Fruit fly (Drosophila melanogaster) ovary, adult (tissue): ENCODE data around the gene Cbp20.
A peak's percentile ranks its signal among the peaks of the same experiment; 100 is the strongest.

Source experiments
- CG17801 ChIP-seq: fragments of 200-800 bp; optimal IDR thresholded peaks from 2 replicates; lab custom pipeline; 2019; ENCODE audit warnings: missing biosample characterization, mild to moderate bottlenecking, missing genetic modification characterization, moderate library complexity; ENCODE audit not compliant: partially characterized antibody

Cbp20 gene

dm6 chr3R:18164052-18164722 is at the start of gene Cbp20, which contains the start of gene CG7218:
Cbp20 (plus strand) TSS chr3R:18164661.
CG7218 (minus strand) TSS chr3R:18164397.
- TF ChIP-seq CG17801 (GFP tag; lab: Kevin White, UChicago), result peak; percentile 50

- TF ChIP-seq CG17801 (GFP tag; lab: Kevin White, UChicago), result no peak
Observed at dm6 chr3R:18114834-18115233, 49.6 kb upstream of the Cbp20 start.

- TF ChIP-seq CG17801 (GFP tag; lab: Kevin White, UChicago), result no peak
Observed at dm6 chr3R:18117525-18117924, 46.9 kb upstream of the Cbp20 start.

dm6 chr3R:18118239-18118638 is 46.2 kb upstream of the Cbp20 start:
- no peak for TF ChIP-seq CG17801 (GFP tag; lab: Kevin White, UChicago)

- no peak for TF ChIP-seq CG17801 (GFP tag; lab: Kevin White, UChicago)
Observed at dm6 chr3R:18118695-18119094, 45.8 kb upstream of the Cbp20 start.

dm6 chr3R:18121385-18122151 is 42.9 kb upstream of the Cbp20 start:
- TF ChIP-seq CG17801 (GFP tag; lab: Kevin White, UChicago), result peak; percentile 11

- TF ChIP-seq CG17801 (GFP tag; lab: Kevin White, UChicago), result no peak
Observed at dm6 chr3R:18125023-18125630, 39.3 kb upstream of the Cbp20 start.

- TF ChIP-seq CG17801 (GFP tag; lab: Kevin White, UChicago), result no peak
Observed at dm6 chr3R:18130720-18131119, 33.7 kb upstream of the Cbp20 start.

- TF ChIP-seq CG17801 (GFP tag; lab: Kevin White, UChicago), result no peak
Observed at dm6 chr3R:18144853-18145252, 19.6 kb upstream of the Cbp20 start.

- TF ChIP-seq CG17801 (GFP tag; lab: Kevin White, UChicago), result no peak
Observed at dm6 chr3R:18146629-18147028, 17.8 kb upstream of the Cbp20 start.

- no peak for TF ChIP-seq CG17801 (GFP tag; lab: Kevin White, UChicago)
Observed at dm6 chr3R:18151820-18152219, 12.6 kb upstream of the Cbp20 start, which contains the start of gene CG14316. CG14316 (plus strand) TSS chr3R:18152120.

- TF ChIP-seq CG17801 (GFP tag; lab: Kevin White, UChicago), result no peak
Observed at dm6 chr3R:18153698-18154097, 10.8 kb upstream of the Cbp20 start.

- no peak for TF ChIP-seq CG17801 (GFP tag; lab: Kevin White, UChicago)
Observed at dm6 chr3R:18156608-18157007, 7.9 kb upstream of the Cbp20 start.

- no peak for TF ChIP-seq CG17801 (GFP tag; lab: Kevin White, UChicago)
Observed at dm6 chr3R:18157459-18157858, 7.0 kb upstream of the Cbp20 start.

- no peak for TF ChIP-seq CG17801 (GFP tag; lab: Kevin White, UChicago)
Observed at dm6 chr3R:18158401-18158800, 6.1 kb upstream of the Cbp20 start, which contains the start of gene CG14315. CG14315 (plus strand) TSS chr3R:18158701.
